Worm (Caenorhabditis elegans) whole organism, L4 larva: ENCODE results near the gene F33H1.4.
A peak's percentile ranks its signal among the peaks of the same experiment; 100 is the strongest.

Experiments used
- F49E8.2 ChIP-seq: sonication (generic microtip); optimal IDR thresholded peaks from 2 replicates; lab custom pipeline; 2016; ENCODE audit warnings: missing compliant biosample characterization, mild to moderate bottlenecking, missing genetic modification characterization, borderline replicate concordance
- Y48G9A.11 ChIP-seq: fragments of 200-800 bp; sonication (Bioruptor generic); IDR thresholded peaks from 2 replicates; pipeline ENCODE4 v1.3.6; 2022; ENCODE audit warnings: missing genetic modification reagents, missing genetic modification characterization, missing compliant biosample characterization
- Y75B8A.6 ChIP-seq: fragments of 200-800 bp; sonication (Bioruptor generic); IDR thresholded peaks from 2 replicates; pipeline ENCODE4 v1.3.6; 2022; ENCODE audit warnings: missing genetic modification reagents, missing genetic modification characterization, missing compliant biosample characterization
- ZK546.5 ChIP-seq, 2 experiments: sonication (generic microtip); optimal IDR thresholded peaks; 2 replicates each; lab custom pipeline; 2017; ENCODE audit warnings: missing biosample characterization in 2 of 2, missing genetic modification characterization in 2 of 2
- aha-1 ChIP-seq: fragments of 150-350 bp; peaks from one replicate; lab custom pipeline; 2014; ENCODE audit warnings: missing biosample characterization, missing genetic modification characterization
- arid-1 ChIP-seq: fragments of 200-800 bp; sonication (Bioruptor generic); conservative IDR thresholded peaks from 2 replicates; pipeline ENCODE4 v1.3.6; 2022; ENCODE audit warnings: missing genetic modification reagents, missing genetic modification characterization, missing compliant biosample characterization
- ceh-20 ChIP-seq: fragments of 200-800 bp; sonication (Bioruptor generic); IDR thresholded peaks from 2 replicates; pipeline ENCODE4 v1.3.6; 2022; ENCODE audit warnings: missing genetic modification reagents, missing genetic modification characterization, missing compliant biosample characterization
- ceh-62 ChIP-seq: sonication (generic microtip); optimal IDR thresholded peaks from 2 replicates; lab custom pipeline; 2017; ENCODE audit warnings: missing biosample characterization, missing genetic modification characterization
- cey-2 ChIP-seq: sonication (generic microtip); optimal IDR thresholded peaks from 3 replicates; lab custom pipeline; 2017; ENCODE audit warnings: missing genetic modification characterization, mild to moderate bottlenecking, missing compliant biosample characterization, antibody characterized with exemption, borderline replicate concordance; ENCODE audit not compliant: insufficient read depth
- daf-16 ChIP-seq, 3 experiments: sonication (generic microtip); optimal IDR thresholded peaks; 2 replicates each; lab custom pipeline; 2016 to 2017; ENCODE audit warnings: missing genetic modification characterization in 3 of 3, missing genetic modification reagents in 3 of 3, mild to moderate bottlenecking in 2 of 3, missing compliant biosample characterization in 2 of 3, missing biosample characterization in 1 of 3, moderate library complexity in 1 of 3
- daf-8 ChIP-seq: fragments of 200-800 bp; sonication (Bioruptor generic); IDR thresholded peaks from 2 replicates; pipeline ENCODE4 v1.3.6; 2022; ENCODE audit warnings: missing genetic modification characterization, missing compliant biosample characterization
- dmd-8 ChIP-seq: fragments of 200-800 bp; sonication (Bioruptor generic); IDR thresholded peaks from 2 replicates; pipeline ENCODE4 v1.3.6; 2022; ENCODE audit warnings: missing genetic modification characterization, missing compliant biosample characterization
- dpl-1 ChIP-seq: fragments of 150-350 bp; optimal IDR thresholded peaks from 2 replicates; lab custom pipeline; 2014; ENCODE audit warnings: missing biosample characterization, missing genetic modification reagents, missing genetic modification characterization
- dve-1 ChIP-seq: sonication (generic microtip); optimal IDR thresholded peaks from 2 replicates; lab custom pipeline; 2017; ENCODE audit warnings: antibody characterized with exemption, mild to moderate bottlenecking, missing genetic modification characterization, missing compliant biosample characterization; ENCODE audit not compliant: insufficient read depth
- hlh-11 ChIP-seq: fragments of 200-800 bp; sonication (Bioruptor generic); optimal IDR thresholded peaks from 2 replicates; lab custom pipeline; 2018; ENCODE audit warnings: mild to moderate bottlenecking, missing genetic modification characterization, missing compliant biosample characterization
- lin-29 ChIP-seq: fragments of 200-800 bp; sonication (Bioruptor generic); IDR thresholded peaks from 2 replicates; pipeline ENCODE4 v1.3.6; 2022; ENCODE audit warnings: missing genetic modification reagents, missing genetic modification characterization, missing compliant biosample characterization
- lin-38 ChIP-seq: fragments of 200-800 bp; sonication (Bioruptor generic); IDR thresholded peaks from 2 replicates; pipeline ENCODE4 v1.3.6; 2022; ENCODE audit warnings: missing genetic modification reagents, missing genetic modification characterization, missing compliant biosample characterization
- lsy-2 ChIP-seq, 2 experiments: fragments of 150-350 bp in 1 of 2; sonication (generic microtip) in 1 of 2; optimal IDR thresholded peaks; 2 replicates each; lab custom pipeline; 2014 to 2017; ENCODE audit warnings: missing biosample characterization in 2 of 2, missing genetic modification characterization in 2 of 2
- madf-9 ChIP-seq: fragments of 200-800 bp; sonication (Bioruptor generic); conservative IDR thresholded peaks from 2 replicates; pipeline ENCODE4 v1.3.6; 2022; ENCODE audit warnings: missing genetic modification reagents, missing genetic modification characterization, missing compliant biosample characterization
- mes-2 ChIP-seq: sonication (generic microtip); optimal IDR thresholded peaks from 2 replicates; lab custom pipeline; 2016; ENCODE audit warnings: missing genotype, mild to moderate bottlenecking, missing genetic modification characterization, missing compliant biosample characterization; ENCODE audit not compliant: poor library complexity, severe bottlenecking
- mxl-2 ChIP-seq: fragments of 200-800 bp; sonication (Bioruptor generic); conservative IDR thresholded peaks from 2 replicates; pipeline ENCODE4 v1.3.6; 2022; ENCODE audit warnings: missing genetic modification reagents, missing genetic modification characterization, missing compliant biosample characterization
- mxl-3 ChIP-seq: fragments of 200-800 bp; sonication (Bioruptor generic); optimal IDR thresholded peaks from 2 replicates; lab custom pipeline; 2018; ENCODE audit warnings: mild to moderate bottlenecking, missing genetic modification characterization, missing compliant biosample characterization
- nhr-11 ChIP-seq: fragments of 150-350 bp; optimal IDR thresholded peaks from 2 replicates; lab custom pipeline; 2014; ENCODE audit warnings: missing biosample characterization, missing genetic modification characterization
- nhr-111 ChIP-seq: fragments of 200-800 bp; sonication (Bioruptor generic); optimal IDR thresholded peaks from 2 replicates; lab custom pipeline; 2018; ENCODE audit warnings: mild to moderate bottlenecking, missing genetic modification characterization, missing compliant biosample characterization
- nhr-237 ChIP-seq: sonication (generic microtip); optimal IDR thresholded peaks from 2 replicates; lab custom pipeline; 2017; ENCODE audit warnings: missing biosample characterization, missing genetic modification characterization
- nhr-76 ChIP-seq: fragments of 150-350 bp; optimal IDR thresholded peaks from 2 replicates; lab custom pipeline; 2014; ENCODE audit warnings: missing biosample characterization, missing genetic modification characterization
- nhr-77 ChIP-seq: fragments of 150-350 bp; optimal IDR thresholded peaks from 2 replicates; lab custom pipeline; 2014; ENCODE audit warnings: missing biosample characterization, missing genetic modification characterization
- snpc-4 ChIP-seq: fragments of 150-350 bp; optimal IDR thresholded peaks from 2 replicates; lab custom pipeline; 2014; ENCODE audit warnings: missing biosample characterization, missing genetic modification characterization
- spr-3 ChIP-seq: fragments of 200-800 bp; sonication (Bioruptor generic); optimal IDR thresholded peaks from 2 replicates; lab custom pipeline; 2018; ENCODE audit warnings: mild to moderate bottlenecking, missing genetic modification characterization, missing compliant biosample characterization
- tag-97 ChIP-seq: fragments of 200-800 bp; sonication (Bioruptor generic); IDR thresholded peaks from 2 replicates; pipeline ENCODE4 v1.3.6; 2022; ENCODE audit warnings: missing genetic modification characterization, missing compliant biosample characterization
- tra-1 ChIP-seq: fragments of 200-800 bp; sonication (Bioruptor generic); IDR thresholded peaks from 2 replicates; pipeline ENCODE4 v1.3.6; 2022; ENCODE audit warnings: missing genetic modification reagents, missing genetic modification characterization, missing compliant biosample characterization
- unc-130 ChIP-seq: sonication (generic microtip); optimal IDR thresholded peaks from 2 replicates; lab custom pipeline; 2016; ENCODE audit warnings: missing genetic modification reagents, missing genetic modification characterization, missing compliant biosample characterization
- zfp-2 ChIP-seq: sonication (generic microtip); optimal IDR thresholded peaks from 2 replicates; lab custom pipeline; 2016; ENCODE audit warnings: mild to moderate bottlenecking, missing genetic modification characterization, missing compliant biosample characterization

The F33H1.4 gene

ce11 chrII:10172436-10172973, 1.9 kb upstream of the F33H1.4 start, which contains the start of gene wbp-11:
Gene wbp-11 (plus strand): TSS chrII:10172923.
- TF ChIP-seq mes-2 (peak; percentile 52), lin-38 (GFP tag; lab: Robert Waterston, UW) (peak; percentile 65), lsy-2 (tag; optimal IDR thresholded peaks at IDR 0.05; lab: Kevin White, UChicago) (peak in 1 of 2 experiments; percentile 24), lin-29 (GFP tag; lab: Robert Waterston, UW) (no peak), nhr-11 (peak; percentile 26), dve-1 (tag; lab: Kevin White, UChicago) (peak; percentile 5), arid-1 (GFP tag; lab: Robert Waterston, UW) (no peak)

- no peak for TF ChIP-seq nhr-77 (tag; lab: Kevin White, UChicago)
- no peak for TF ChIP-seq nhr-111
- no peak for TF ChIP-seq mxl-3 (GFP tag; lab: Kevin White, UChicago)
- no peak for TF ChIP-seq snpc-4
- no peak for TF ChIP-seq madf-9 (GFP tag; lab: Robert Waterston, UW)
- TF ChIP-seq ZK546.5 (tag; optimal IDR thresholded peaks at IDR 0.05; lab: Kevin White, UChicago): no peak
- no peak for TF ChIP-seq zfp-2 (tag; lab: Kevin White, UChicago)
- TF ChIP-seq Y75B8A.6 (GFP tag; lab: Robert Waterston, UW): no peak
- TF ChIP-seq Y48G9A.11 (GFP tag; lab: Robert Waterston, UW): no peak
- no peak for TF ChIP-seq nhr-76 (tag; lab: Kevin White, UChicago)
- no peak for TF ChIP-seq hlh-11
- TF ChIP-seq lin-38 (GFP tag; lab: Robert Waterston, UW): no peak
- TF ChIP-seq ceh-20: no peak
- no peak for TF ChIP-seq daf-8 (GFP tag; lab: Robert Waterston, UW)
- TF ChIP-seq lin-29 (GFP tag; lab: Robert Waterston, UW): no peak
- TF ChIP-seq cey-2 (tag; lab: Kevin White, UChicago): no peak
These were observed 8.2 kb downstream of the F33H1.4 start, which contains the start of gene srd-1 for ce11 chrII:10182634-10183033. Gene srd-1 (minus strand): TSS chrII:10182734.

- TF ChIP-seq nhr-237 (no peak), F49E8.2 (tag; lab: Kevin White, UChicago) (no peak), madf-9 (GFP tag; lab: Robert Waterston, UW) (no peak), lsy-2 (tag; optimal IDR thresholded peaks at IDR 0.05; lab: Kevin White, UChicago) (no peak), dmd-8 (GFP tag; lab: Robert Waterston, UW) (no peak), arid-1 (GFP tag; lab: Robert Waterston, UW) (no peak), dpl-1 (GFP tag; lab: Kevin White, UChicago) (no peak), tag-97 (GFP tag; lab: Robert Waterston, UW) (no peak), unc-130 (GFP tag; lab: Kevin White, UChicago) (no peak), mxl-2 (GFP tag; lab: Robert Waterston, UW) (no peak), nhr-77 (tag; lab: Kevin White, UChicago) (no peak), ZK546.5 (tag; optimal IDR thresholded peaks at IDR 0.05; lab: Kevin White, UChicago) (no peak), aha-1 (no peak), hlh-11 (no peak)
These were observed 13.4 kb downstream of the F33H1.4 start, which contains the start of gene srd-2 for ce11 chrII:10187808-10188207. Gene srd-2 (minus strand): TSS chrII:10187908.

ce11 chrII:10189369-10189768, 14.9 kb downstream of the F33H1.4 start, which contains the start of gene cdc-25.4:
Gene cdc-25.4 (minus strand): TSS chrII:10189469.
- TF ChIP-seq ceh-62 (tag; lab: Kevin White, UChicago) (no peak), nhr-77 (tag; lab: Kevin White, UChicago) (no peak), spr-3 (GFP tag; lab: Kevin White, UChicago) (no peak), tra-1 (GFP tag; lab: Robert Waterston, UW) (no peak), unc-130 (GFP tag; lab: Kevin White, UChicago) (no peak), snpc-4 (no peak), daf-16 (GFP tag; optimal IDR thresholded peaks at IDR 0.05; lab: Kevin White, UChicago) (no peak), daf-16 (tag; optimal IDR thresholded peaks at IDR 0.05; lab: Kevin White, UChicago) (no peak)
